Fruit fly (Drosophila melanogaster) Kc167 (cell line): ENCODE measurements around the gene Coq6.

ENCODE experiments used
- Myc ChIP-seq: fragments of >200 bp; optimal IDR thresholded peaks from 2 replicates; lab custom pipeline; 2017; ENCODE audit warnings: missing external identifiers
- Sin3A ChIP-seq: fragments of >200 bp; optimal IDR thresholded peaks from 2 replicates; lab custom pipeline; 2018; ENCODE audit warnings: missing external identifiers
- h ChIP-seq: fragments of >200 bp; optimal IDR thresholded peaks from 3 replicates; lab custom pipeline; 2018; ENCODE audit warnings: missing external identifiers
- insv ChIP-seq: fragments of >200 bp; optimal IDR thresholded peaks from 3 replicates; lab custom pipeline; 2018; ENCODE audit warnings: missing external identifiers
- psq ChIP-seq: fragments of >200 bp; optimal IDR thresholded peaks from 2 replicates; lab custom pipeline; 2017; ENCODE audit warnings: missing external identifiers
- ttk ChIP-seq: sonication (Bioruptor generic); optimal IDR thresholded peaks from 2 replicates; lab custom pipeline; 2017; ENCODE audit warnings: missing external identifiers

Coq6 gene

dm6 chr2L:5492924-5493323 lies 39.1 kb downstream of the Coq6 start:
- TF ChIP-seq insv (lab: Kevin White, UChicago): no peak
- TF ChIP-seq h (lab: Kevin White, UChicago): no peak
- no peak for TF ChIP-seq psq
- no peak for TF ChIP-seq ttk (lab: Kevin White, UChicago)
- TF ChIP-seq Myc (lab: Kevin White, UChicago): no peak
- no peak for TF ChIP-seq Sin3A (lab: Kevin White, UChicago)

dm6 chr2L:5491220-5491619 lies 40.8 kb downstream of the Coq6 start:
- TF ChIP-seq h (lab: Kevin White, UChicago) (no peak), Sin3A (lab: Kevin White, UChicago) (no peak), Myc (lab: Kevin White, UChicago) (no peak), psq (no peak), insv (lab: Kevin White, UChicago) (no peak), ttk (lab: Kevin White, UChicago) (no peak)

- TF ChIP-seq ttk (lab: Kevin White, UChicago) (no peak), Myc (lab: Kevin White, UChicago) (no peak), Sin3A (lab: Kevin White, UChicago) (no peak), psq (no peak), h (lab: Kevin White, UChicago) (no peak), insv (lab: Kevin White, UChicago) (no peak)
These were observed 42.2 kb downstream of the Coq6 start for dm6 chr2L:5489757-5490359.

- TF ChIP-seq ttk (lab: Kevin White, UChicago): no peak
- TF ChIP-seq insv (lab: Kevin White, UChicago): no peak
- no peak for TF ChIP-seq h (lab: Kevin White, UChicago)
These were observed 42.9 kb downstream of the Coq6 start for dm6 chr2L:5489084-5489617.

dm6 chr2L:5483093-5483492 lies 48.9 kb downstream of the Coq6 start:
- TF ChIP-seq Myc (lab: Kevin White, UChicago) (no peak), h (lab: Kevin White, UChicago) (no peak), insv (lab: Kevin White, UChicago) (no peak), ttk (lab: Kevin White, UChicago) (no peak), psq (no peak), Sin3A (lab: Kevin White, UChicago) (no peak)
